Fruit fly (Drosophila melanogaster): ENCODE data around the gene CG31142.
A peak's percentile ranks its signal among the peaks of the same experiment; 100 is the strongest.

Gene CG31142

DNA sequence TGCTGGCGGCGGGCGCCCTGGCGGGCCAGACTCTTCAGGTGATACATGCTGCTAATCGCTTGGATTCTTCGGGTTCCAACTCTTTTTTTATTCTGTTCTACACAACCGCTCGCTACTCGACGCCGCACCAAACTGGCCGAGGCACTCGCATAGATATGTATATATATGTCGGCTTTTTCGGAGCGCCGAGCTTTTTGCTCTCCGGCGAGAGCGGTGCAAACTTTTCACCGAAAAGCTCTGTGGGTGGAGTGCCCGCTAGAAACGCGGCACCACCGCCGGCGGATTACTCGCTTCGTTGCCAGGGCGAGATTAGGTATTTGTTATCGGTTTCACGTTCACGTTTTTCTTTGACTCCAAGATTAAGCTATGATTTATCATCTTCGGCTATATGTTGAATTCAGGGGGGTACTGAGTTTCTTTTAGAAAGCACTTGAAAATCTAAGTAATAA, 13.9 kb downstream of the CG31142 start, which contains the start of gene Gdh (continued):
- TF ChIP-seq dati (GFP tag; IDR thresholded peaks at IDR 0.05) (no peak), Sin3A (optimal IDR thresholded peaks at IDR 0.05) (no peak), p53 (GFP tag; optimal IDR thresholded peaks at IDR 0.05) (peak; percentile 23), CG2889 (GFP tag; IDR thresholded peaks at IDR 0.05) (no peak), MBD-R2 (GFP tag; IDR thresholded peaks at IDR 0.05) (peak; percentile 14; the same call in 1 of the 2 replicates), Trl (optimal IDR thresholded peaks at IDR 0.05) (peak; percentile 53 to 69), Trl (GFP tag; optimal IDR thresholded peaks at IDR 0.05) (peak; percentile 24), dan (GFP tag; IDR thresholded peaks at IDR 0.05) (no peak), CG15601 (tag; optimal IDR thresholded peaks at IDR 0.05) (no peak), pros (GFP tag; optimal IDR thresholded peaks at IDR 0.05) (no peak), vvl (GFP tag; IDR thresholded peaks at IDR 0.05) (peak; percentile 65), lola (GFP tag; optimal IDR thresholded peaks at IDR 0.05) (no peak), CG13894 (tag; optimal IDR thresholded peaks at IDR 0.05) (peak; percentile 43), fd96Cb (tag; optimal IDR thresholded peaks at IDR 0.05) (no peak), abd-A (tag; optimal IDR thresholded peaks at IDR 0.05) (no peak), CG15479 (GFP tag; optimal IDR thresholded peaks at IDR 0.05) (no peak), Atf3 (GFP tag; optimal IDR thresholded peaks at IDR 0.05) (no peak), tup (GFP tag; optimal IDR thresholded peaks at IDR 0.05) (no peak), Dad (GFP tag; optimal IDR thresholded peaks at IDR 0.05) (no peak), ato (GFP tag; IDR thresholded peaks at IDR 0.05; ENCODE audit: partially characterized antibody) (0 out of 2 replicates have a peak, but pooled peaks have one; percentile 7), zfh1 (GFP tag; IDR thresholded peaks at IDR 0.05) (no peak), HLH3B (GFP tag; IDR thresholded peaks at IDR 0.05) (no peak), D19B (GFP tag; optimal IDR thresholded peaks at IDR 0.05) (no peak), CG4404 (GFP tag; IDR thresholded peaks at IDR 0.05) (no peak; the same call in 1 of the 2 replicates), Hsf (GFP tag; optimal IDR thresholded peaks at IDR 0.05) (no peak), ab (GFP tag; optimal IDR thresholded peaks at IDR 0.05) (no peak), fru (optimal IDR thresholded peaks at IDR 0.05) (no peak), Oaz (GFP tag; IDR thresholded peaks at IDR 0.05) (no peak), CG4328 (GFP tag; optimal IDR thresholded peaks at IDR 0.05) (peak; percentile 12), CG17912 (GFP tag; optimal IDR thresholded peaks at IDR 0.05) (no peak), Poxn (GFP tag; IDR thresholded peaks at IDR 0.05) (no peak), Hand (GFP tag; optimal IDR thresholded peaks at IDR 0.05) (peak; percentile 65), lmd (GFP tag; IDR thresholded peaks at IDR 0.05) (no peak), CG12155 (GFP tag; optimal IDR thresholded peaks at IDR 0.05) (peak; percentile 99), Hr51 (GFP tag; optimal IDR thresholded peaks at IDR 0.05) (no peak), CG11723 (GFP tag; optimal IDR thresholded peaks at IDR 0.05) (no peak), exex (tag; optimal IDR thresholded peaks at IDR 0.05) (peak; percentile 36), CG6813 (GFP tag; optimal IDR thresholded peaks at IDR 0.05) (no peak), inv (GFP tag; IDR thresholded peaks at IDR 0.05; ENCODE audit: partially characterized antibody) (peak; percentile 37; the same call in 1 of the 2 replicates), CG11456 (GFP tag; IDR thresholded peaks at IDR 0.05) (no peak), CG33213 (GFP tag; optimal IDR thresholded peaks at IDR 0.05) (no peak), nerfin-1 (tag; optimal IDR thresholded peaks at IDR 0.05) (no peak), h (optimal IDR thresholded peaks at IDR 0.05) (no peak), sqz (GFP tag; optimal IDR thresholded peaks at IDR 0.05) (peak; percentile 36), H2.0 (GFP tag; IDR thresholded peaks at IDR 0.05) (no peak), Tbp (GFP tag; optimal IDR thresholded peaks at IDR 0.05) (no peak), CG31224 (GFP tag; IDR thresholded peaks at IDR 0.05) (no peak), CG4707 (GFP tag; optimal IDR thresholded peaks at IDR 0.05) (no peak), CG18011 (GFP tag; optimal IDR thresholded peaks at IDR 0.05) (no peak), CG18764 (GFP tag; optimal IDR thresholded peaks at IDR 0.05) (no peak), zf30C (GFP tag; optimal IDR thresholded peaks at IDR 0.05) (no peak), gro (GFP tag; optimal IDR thresholded peaks at IDR 0.05) (peak; percentile 35)

Data from whole organism, embryonic.